Worm (Caenorhabditis elegans): Measurements from ENCODE around the gene F54D5.9.

F54D5.9 gene

ce11 chrII:11518184-11518583 lies 26.4 kb downstream of the F54D5.9 start, which contains the start of gene B0334.10:
TSS of gene B0334.10 (plus strand) at chrII:11518484.
- TF ChIP-seq hmg-20 (GFP tag; IDR thresholded peaks at IDR 0.05) = no peak
- TF ChIP-seq T07F8.4 (tag; optimal IDR thresholded peaks at IDR 0.05) = no peak
- TF ChIP-seq mxl-1 (tag; optimal IDR thresholded peaks at IDR 0.05) = no peak
- no peak for TF ChIP-seq madf-6 (GFP tag; IDR thresholded peaks at IDR 0.05)
- TF ChIP-seq F55B11.4 (tag; optimal IDR thresholded peaks at IDR 0.05; ENCODE audit: borderline replicate concordance, insufficient read depth) = no peak
- TF ChIP-seq sdz-38 (tag; optimal IDR thresholded peaks at IDR 0.05) = no peak
- TF ChIP-seq T26A5.8 (tag; optimal IDR thresholded peaks at IDR 0.05) = no peak
- no peak for TF ChIP-seq egrh-3 (GFP tag; IDR thresholded peaks at IDR 0.05)

- TF ChIP-seq C06A6.2 (GFP tag; conservative IDR thresholded peaks at IDR 0.05) (no peak), T26A5.8 (tag; optimal IDR thresholded peaks at IDR 0.05) (no peak), D2030.7 (GFP tag; IDR thresholded peaks at IDR 0.05) (no peak), nfya-2 (GFP tag; IDR thresholded peaks at IDR 0.05) (no peak), mcd-1 (GFP tag; IDR thresholded peaks at IDR 0.05) (no peak), let-607 (tag; optimal IDR thresholded peaks at IDR 0.05) (no peak), lsl-1 (GFP tag; optimal IDR thresholded peaks at IDR 0.05) (no peak), hmg-20 (GFP tag; IDR thresholded peaks at IDR 0.05) (no peak), somi-1 (GFP tag; optimal IDR thresholded peaks at IDR 0.05) (no peak), gei-17 (GFP tag; optimal IDR thresholded peaks at IDR 0.05) (no peak), athp-1 (tag; optimal IDR thresholded peaks at IDR 0.05) (no peak), hrde-1 (tag; optimal IDR thresholded peaks at IDR 0.05; ENCODE audit: borderline replicate concordance) (no peak), F33H1.4 (GFP tag; IDR thresholded peaks at IDR 0.05) (no peak), atf-7 (tag; optimal IDR thresholded peaks at IDR 0.05) (no peak)
These were observed 29.9 kb downstream of the F54D5.9 start, which contains the start of gene srh-44 for ce11 chrII:11514775-11515174. TSS of gene srh-44 (plus strand) at chrII:11515075.

ce11 chrII:11512921-11513320 lies 31.7 kb downstream of the F54D5.9 start:
- TF ChIP-seq hlh-26 (GFP tag; conservative IDR thresholded peaks at IDR 0.05) (no peak), B0336.3 (GFP tag; IDR thresholded peaks at IDR 0.05) (no peak), ceh-79 (tag; optimal IDR thresholded peaks at IDR 0.05) (no peak), madf-8 (GFP tag; conservative IDR thresholded peaks at IDR 0.05) (no peak), gei-17 (GFP tag; optimal IDR thresholded peaks at IDR 0.05) (no peak), T07F8.4 (tag; optimal IDR thresholded peaks at IDR 0.05) (no peak)

ce11 chrII:11510373-11510772 lies 34.3 kb downstream of the F54D5.9 start, which contains the start of gene npr-41:
TSS of gene npr-41 (plus strand) at chrII:11510673.
- TF ChIP-seq somi-1 (GFP tag; optimal IDR thresholded peaks at IDR 0.05) = no peak
- TF ChIP-seq cebp-1 (GFP tag; IDR thresholded peaks at IDR 0.05) = no peak
- no peak for TF ChIP-seq cebp-1 (tag; optimal IDR thresholded peaks at IDR 0.05)

- TF ChIP-seq hlh-12 (tag; optimal IDR thresholded peaks at IDR 0.05) = no peak
- TF ChIP-seq let-526 (GFP tag; IDR thresholded peaks at IDR 0.05) = 0 out of 2 replicates have a peak, but pooled peaks have one; percentile 21
These were observed 40.9 kb downstream of the F54D5.9 start for ce11 chrII:11503761-11504160.

ce11 chrII:11501956-11502355 lies 42.7 kb downstream of the F54D5.9 start:
- TF ChIP-seq lin-54 (GFP tag; optimal IDR thresholded peaks at IDR 0.05) (no peak), ztf-22 (GFP tag; optimal IDR thresholded peaks at IDR 0.05) (no peak), K12H6.12 (tag; optimal IDR thresholded peaks at IDR 0.05) (no peak), F39B2.1 (GFP tag; IDR thresholded peaks at IDR 0.05) (no peak), B0261.1 (tag; optimal IDR thresholded peaks at IDR 0.05) (no peak), him-1 (tag; optimal IDR thresholded peaks at IDR 0.05) (no peak), madf-8 (GFP tag; conservative IDR thresholded peaks at IDR 0.05) (no peak), pbrm-1 (GFP tag; IDR thresholded peaks at IDR 0.05) (no peak), madf-3 (GFP tag; IDR thresholded peaks at IDR 0.05) (no peak), nhr-80 (tag; optimal IDR thresholded peaks at IDR 0.05) (no peak), let-607 (tag; optimal IDR thresholded peaks at IDR 0.05) (no peak), nhr-120 (GFP tag; IDR thresholded peaks at IDR 0.05) (no peak), bed-2 (GFP tag; IDR thresholded peaks at IDR 0.05) (no peak), cebp-2 (GFP tag; IDR thresholded peaks at IDR 0.05) (no peak), madf-6 (GFP tag; IDR thresholded peaks at IDR 0.05) (no peak)
